Fruit fly (Drosophila melanogaster) whole organism, embryonic: ENCODE data around the gene CG44090.

Experiments
- Doc3 ChIP-seq: fragments of 200-800 bp; sonication (Bioruptor generic); IDR thresholded peaks from 3 replicates; pipeline ENCODE4 v1.3.6; 2022; ENCODE audit warnings: missing biosample characterization, missing genetic modification characterization; ENCODE audit not compliant: partially characterized antibody
- dmrt99B ChIP-seq: fragments of 200-800 bp; sonication (Bioruptor generic); optimal IDR thresholded peaks from 2 replicates; lab custom pipeline; 2018; ENCODE audit warnings: missing biosample characterization, mild to moderate bottlenecking, missing genetic modification characterization, moderate library complexity

- TF ChIP-seq dmrt99B (tag; lab: Kevin White, UChicago) (no peak), Doc3 (GFP tag; lab: Robert Waterston, UW) (no peak)
Measured at dm6 chr3R:17425417-17425915, 8.8 kb downstream of the CG44090 start, which contains the start of gene cysu.
